Worm (Caenorhabditis elegans) whole organism, L2 larva: ENCODE measurements around the gene pho-7.

Source experiments
- C34F6.9 ChIP-seq: fragments of 150-350 bp; optimal IDR thresholded peaks from 2 replicates; lab custom pipeline; 2014; ENCODE audit warnings: missing biosample characterization, missing genetic modification characterization
- F13H6.1 ChIP-seq: sonication (generic microtip); optimal IDR thresholded peaks from 2 replicates; lab custom pipeline; 2016; ENCODE audit warnings: missing genetic modification characterization, missing compliant biosample characterization
- R02D3.7 ChIP-seq: fragments of 150-350 bp; optimal IDR thresholded peaks from 2 replicates; lab custom pipeline; 2014; ENCODE audit warnings: missing biosample characterization, missing genetic modification characterization
- Y55F3AM.14 ChIP-seq: fragments of 200-800 bp; sonication (Bioruptor generic); optimal IDR thresholded peaks from 2 replicates; lab custom pipeline; 2018; ENCODE audit warnings: mild to moderate bottlenecking, missing genetic modification characterization, missing compliant biosample characterization
- alr-1 ChIP-seq: fragments of 150-350 bp; optimal IDR thresholded peaks from 2 replicates; lab custom pipeline; 2014; ENCODE audit warnings: missing biosample characterization, missing genetic modification characterization
- ama-1 ChIP-seq: fragments of 150-350 bp; optimal IDR thresholded peaks from 2 replicates; lab custom pipeline; 2018; ENCODE audit warnings: inconsistent platforms
- blmp-1 ChIP-seq: sonication (generic microtip); optimal IDR thresholded peaks from 2 replicates; lab custom pipeline; 2017; ENCODE audit warnings: missing genetic modification characterization, mild to moderate bottlenecking, missing compliant biosample characterization, antibody characterized with exemption, moderate library complexity; ENCODE audit not compliant: insufficient read depth
- ceh-82 ChIP-seq: fragments of 150-350 bp; optimal IDR thresholded peaks from 2 replicates; lab custom pipeline; 2014; ENCODE audit warnings: missing biosample characterization, missing genetic modification characterization
- crh-2 ChIP-seq: sonication (generic microtip); optimal IDR thresholded peaks from 2 replicates; lab custom pipeline; 2017; ENCODE audit warnings: missing biosample characterization, missing genetic modification characterization
- dmd-4 ChIP-seq: sonication (generic microtip); optimal IDR thresholded peaks from 2 replicates; lab custom pipeline; 2017; ENCODE audit warnings: missing biosample characterization, missing genetic modification characterization
- egl-27 ChIP-seq: sonication (generic microtip); optimal IDR thresholded peaks from 3 replicates; lab custom pipeline; 2017; ENCODE audit warnings: missing biosample characterization, missing genetic modification reagents, missing genetic modification characterization
- elt-1 ChIP-seq: fragments of 150-350 bp; optimal IDR thresholded peaks from 2 replicates; lab custom pipeline; 2014; ENCODE audit warnings: missing biosample characterization, missing genetic modification characterization
- elt-3 ChIP-seq: sonication (generic microtip); optimal IDR thresholded peaks from 2 replicates; lab custom pipeline; 2017; ENCODE audit warnings: missing biosample characterization, missing genetic modification characterization
- fos-1 ChIP-seq: fragments of 150-350 bp; optimal IDR thresholded peaks from 2 replicates; lab custom pipeline; 2014; ENCODE audit warnings: missing biosample characterization, missing genetic modification characterization
- gmeb-1 ChIP-seq: fragments of 150-350 bp; optimal IDR thresholded peaks from 2 replicates; lab custom pipeline; 2014; ENCODE audit warnings: missing biosample characterization, missing genetic modification characterization
- lin-11 ChIP-seq: fragments of 150-350 bp; sonication (generic microtip); optimal IDR thresholded peaks from 2 replicates; lab custom pipeline; 2014; ENCODE audit warnings: missing biosample characterization, missing genetic modification characterization, inconsistent platforms, mixed read lengths
- lin-13 ChIP-seq: fragments of 150-350 bp; optimal IDR thresholded peaks from 2 replicates; lab custom pipeline; 2014; ENCODE audit warnings: missing biosample characterization, missing genetic modification reagents, missing genetic modification characterization
- lin-39 ChIP-seq: fragments of 150-350 bp; optimal IDR thresholded peaks from 2 replicates; lab custom pipeline; 2014; ENCODE audit warnings: missing biosample characterization, missing genetic modification reagents, missing genetic modification characterization
- lsy-2 ChIP-seq, 2 experiments: fragments of 150-350 bp in 1 of 2; sonication (generic microtip) in 1 of 2; optimal IDR thresholded peaks; 2 replicates each; lab custom pipeline; 2014 to 2017; ENCODE audit warnings: missing biosample characterization in 2 of 2, missing genetic modification characterization in 2 of 2
- mab-5 ChIP-seq: fragments of 150-350 bp; optimal IDR thresholded peaks from 2 replicates; lab custom pipeline; 2014; ENCODE audit warnings: missing biosample characterization, missing genetic modification characterization
- mbf-1 ChIP-seq: sonication (generic microtip); optimal IDR thresholded peaks from 2 replicates; lab custom pipeline; 2017; ENCODE audit warnings: missing biosample characterization, missing genetic modification characterization
- mdl-1 ChIP-seq, 2 experiments: fragments of 150-350 bp in 1 of 2; sonication (generic microtip) in 1 of 2; optimal IDR thresholded peaks; 2 replicates each; lab custom pipeline; 2017; ENCODE audit warnings: missing biosample characterization in 2 of 2, missing genetic modification characterization in 2 of 2
- nhr-10 ChIP-seq: sonication (generic microtip); optimal IDR thresholded peaks from 2 replicates; lab custom pipeline; 2017; ENCODE audit warnings: missing biosample characterization, missing genetic modification characterization
- nhr-11 ChIP-seq: fragments of 150-350 bp; optimal IDR thresholded peaks from 2 replicates; lab custom pipeline; 2014; ENCODE audit warnings: missing biosample characterization, missing genetic modification characterization
- nhr-12 ChIP-seq: fragments of 150-350 bp; optimal IDR thresholded peaks from 2 replicates; lab custom pipeline; 2014; ENCODE audit warnings: missing biosample characterization, missing genetic modification characterization
- nhr-129 ChIP-seq: fragments of 150-350 bp; optimal IDR thresholded peaks from 2 replicates; lab custom pipeline; 2014; ENCODE audit warnings: missing biosample characterization, missing genetic modification characterization
- nhr-21 ChIP-seq: fragments of 150-350 bp; optimal IDR thresholded peaks from 2 replicates; lab custom pipeline; 2014; ENCODE audit warnings: missing biosample characterization, missing genetic modification characterization
- nhr-23 ChIP-seq: fragments of 150-350 bp; optimal IDR thresholded peaks from 2 replicates; lab custom pipeline; 2014; ENCODE audit warnings: missing biosample characterization, missing genetic modification reagents, missing genetic modification characterization
- nhr-25 ChIP-seq: fragments of 150-350 bp; sonication (generic microtip); optimal IDR thresholded peaks from 3 replicates; lab custom pipeline; 2014; ENCODE audit warnings: missing biosample characterization, missing genetic modification characterization
- nhr-6 ChIP-seq: fragments of 150-350 bp; optimal IDR thresholded peaks from 2 replicates; lab custom pipeline; 2014; ENCODE audit warnings: missing biosample characterization, missing genetic modification characterization
- skn-1 ChIP-seq: sonication (generic microtip); optimal IDR thresholded peaks from 2 replicates; lab custom pipeline; 2017; ENCODE audit warnings: missing biosample characterization, missing genetic modification characterization
- sma-3 ChIP-seq: sonication (generic microtip); optimal IDR thresholded peaks from 2 replicates; lab custom pipeline; 2016; ENCODE audit warnings: missing genetic modification reagents, missing genetic modification characterization, missing compliant biosample characterization
- sma-9 ChIP-seq, 2 experiments: fragments of 150-350 bp in 1 of 2; sonication (generic microtip) in 1 of 2; optimal IDR thresholded peaks; 2 replicates each; lab custom pipeline; 2014 to 2016; ENCODE audit warnings: missing genetic modification characterization in 2 of 2, mild to moderate bottlenecking in 1 of 2, missing biosample characterization in 1 of 2, missing compliant biosample characterization in 1 of 2, missing genetic modification reagents in 1 of 2, moderate library complexity in 1 of 2
- snpc-4 ChIP-seq: fragments of 150-350 bp; optimal IDR thresholded peaks from 2 replicates; lab custom pipeline; 2014; ENCODE audit warnings: missing biosample characterization, missing genetic modification characterization
- unc-55 ChIP-seq: fragments of 150-350 bp; sonication (generic microtip); optimal IDR thresholded peaks from 3 replicates; lab custom pipeline; 2014; ENCODE audit warnings: missing biosample characterization, missing genetic modification reagents, missing genetic modification characterization
- unc-62 ChIP-seq: fragments of 150-350 bp; optimal IDR thresholded peaks from 2 replicates; lab custom pipeline; 2014; ENCODE audit warnings: missing biosample characterization, missing genetic modification reagents, missing genetic modification characterization
- zag-1 ChIP-seq: fragments of 150-350 bp; optimal IDR thresholded peaks from 2 replicates; lab custom pipeline; 2014; ENCODE audit warnings: missing biosample characterization, missing genetic modification characterization
- ztf-1 ChIP-seq: fragments of 200-800 bp; sonication (Bioruptor generic); conservative IDR thresholded peaks from 2 replicates; pipeline ENCODE4 v1.3.6; 2022; ENCODE audit warnings: missing genetic modification characterization, missing compliant biosample characterization
- ztf-11 ChIP-seq: sonication (generic microtip); optimal IDR thresholded peaks from 2 replicates; lab custom pipeline; 2017; ENCODE audit warnings: missing biosample characterization, missing genetic modification characterization
- ztf-4 ChIP-seq: fragments of 150-350 bp; optimal IDR thresholded peaks from 2 replicates; lab custom pipeline; 2014; ENCODE audit warnings: missing biosample characterization, missing genetic modification characterization

The pho-7 gene

ce11 chrX:10966251-10966650 is 25.1 kb upstream of the pho-7 start, which contains the start of gene lge-1:
Gene lge-1, plus strand, starts transcription at chrX:10966551.
- TF ChIP-seq nhr-10 (tag; lab: Kevin White, UChicago), result no peak
- no peak for TF ChIP-seq nhr-6
- TF ChIP-seq egl-27, result no peak
- no peak for TF ChIP-seq lin-11 (tag; lab: Kevin White, UChicago)
- TF ChIP-seq nhr-129 (tag; lab: Kevin White, UChicago), result no peak
- TF ChIP-seq sma-9 (GFP tag; optimal IDR thresholded peaks at IDR 0.05; lab: Kevin White, UChicago), result no peak
- TF ChIP-seq sma-9 (tag; optimal IDR thresholded peaks at IDR 0.05; lab: Kevin White, UChicago), result no peak
- no peak for TF ChIP-seq sma-3
- no peak for TF ChIP-seq ama-1
- TF ChIP-seq mab-5, result no peak

- no peak for TF ChIP-seq ama-1
- no peak for TF ChIP-seq unc-62 (GFP tag; lab: Kevin White, UChicago)
- TF ChIP-seq ztf-4, result no peak
- TF ChIP-seq gmeb-1, result no peak
- no peak for TF ChIP-seq blmp-1
- no peak for TF ChIP-seq R02D3.7 (tag; lab: Kevin White, UChicago)
- no peak for TF ChIP-seq lin-39
- no peak for TF ChIP-seq ceh-82 (tag; lab: Kevin White, UChicago)
- TF ChIP-seq nhr-129 (tag; lab: Kevin White, UChicago), result no peak
- TF ChIP-seq nhr-23 (tag; lab: Kevin White, UChicago), result no peak
- TF ChIP-seq snpc-4 (tag; lab: Kevin White, UChicago), result no peak
These were observed 24.4 kb upstream of the pho-7 start for ce11 chrX:10965508-10965907.

- TF ChIP-seq egl-27 (no peak), skn-1 (tag; lab: Kevin White, UChicago) (peak; percentile 8), nhr-11 (no peak), mab-5 (no peak), crh-2 (tag; lab: Kevin White, UChicago) (peak; percentile 66), elt-3 (tag; lab: Kevin White, UChicago) (no peak), F13H6.1 (peak; percentile 61), zag-1 (tag; lab: Kevin White, UChicago) (peak; percentile 19), nhr-129 (tag; lab: Kevin White, UChicago) (peak; percentile 67), mdl-1 (tag; optimal IDR thresholded peaks at IDR 0.05; lab: Kevin White, UChicago) (peak in 1 of 2 experiments; percentile 4), fos-1 (tag; lab: Kevin White, UChicago) (peak; percentile 46), lsy-2 (tag; optimal IDR thresholded peaks at IDR 0.05; lab: Kevin White, UChicago) (peak in 1 of 2 experiments; percentile 19), unc-55 (peak; percentile 29), Y55F3AM.14 (GFP tag; lab: Kevin White, UChicago) (peak; percentile 56), nhr-12 (tag; lab: Kevin White, UChicago) (no peak), lin-13 (GFP tag; lab: Kevin White, UChicago) (peak; percentile 39), elt-1 (tag; lab: Kevin White, UChicago) (no peak), sma-3 (peak; percentile 67), mbf-1 (no peak), sma-9 (GFP tag; optimal IDR thresholded peaks at IDR 0.05; lab: Kevin White, UChicago) (peak; percentile 75), sma-9 (tag; optimal IDR thresholded peaks at IDR 0.05; lab: Kevin White, UChicago) (no peak), blmp-1 (peak; percentile 1), nhr-10 (tag; lab: Kevin White, UChicago) (no peak), nhr-21 (tag; lab: Kevin White, UChicago) (peak; percentile 59)
- TF ChIP-seq, all 48 proteins: peak for 15
These were observed 22.4 kb upstream of the pho-7 start, which contains the start of gene nas-10 for ce11 chrX:10963453-10964046. Gene nas-10, minus strand, starts transcription at chrX:10963503.

- no peak for TF ChIP-seq ztf-1 (GFP tag; lab: Robert Waterston, UW)
- no peak for TF ChIP-seq sma-9 (GFP tag; optimal IDR thresholded peaks at IDR 0.05; lab: Kevin White, UChicago)
- no peak for TF ChIP-seq sma-9 (tag; optimal IDR thresholded peaks at IDR 0.05; lab: Kevin White, UChicago)
- no peak for TF ChIP-seq blmp-1
- TF ChIP-seq nhr-25 (tag; lab: Kevin White, UChicago), result no peak
- no peak for TF ChIP-seq C34F6.9 (tag; lab: Kevin White, UChicago)
- TF ChIP-seq nhr-12 (tag; lab: Kevin White, UChicago), result no peak
- no peak for TF ChIP-seq dmd-4
- no peak for TF ChIP-seq elt-3 (tag; lab: Kevin White, UChicago)
- no peak for TF ChIP-seq ztf-11 (tag; lab: Kevin White, UChicago)
- TF ChIP-seq ama-1, result no peak
- TF ChIP-seq snpc-4 (tag; lab: Kevin White, UChicago), result no peak
- TF ChIP-seq mdl-1 (tag; optimal IDR thresholded peaks at IDR 0.05; lab: Kevin White, UChicago), result no peak
- TF ChIP-seq fos-1 (tag; lab: Kevin White, UChicago), result no peak
- no peak for TF ChIP-seq nhr-11
- TF ChIP-seq lin-13 (GFP tag; lab: Kevin White, UChicago), result no peak
- TF ChIP-seq lsy-2 (tag; optimal IDR thresholded peaks at IDR 0.05; lab: Kevin White, UChicago), result no peak
- TF ChIP-seq alr-1 (tag; lab: Kevin White, UChicago), result no peak
- no peak for TF ChIP-seq mab-5
- TF ChIP-seq sma-3, result no peak
- TF ChIP-seq gmeb-1, result no peak
These were observed 20.6 kb upstream of the pho-7 start for ce11 chrX:10961724-10962123.
